Fruit fly (Drosophila melanogaster) whole organism, embryonic: Measurements from ENCODE around the gene vas.

Experiments
- Awh ChIP-seq: fragments of 200-800 bp; sonication (Bioruptor generic); IDR thresholded peaks from 2 replicates; pipeline ENCODE4, ENCODE4 v1.3.6; 2022; ENCODE audit warnings: missing biosample characterization, missing genetic modification characterization
- Bgb ChIP-seq: fragments of 200-800 bp; sonication (Bioruptor generic); IDR thresholded peaks from 2 replicates; pipeline ENCODE4 v1.3.6; 2022; ENCODE audit warnings: missing biosample characterization, missing genetic modification characterization; ENCODE audit not compliant: partially characterized antibody
- CG10209 ChIP-seq: fragments of 200-800 bp; sonication (Bioruptor generic); optimal IDR thresholded peaks from 3 replicates; lab custom pipeline; 2017; ENCODE audit warnings: missing biosample characterization, mild to moderate bottlenecking, missing genetic modification characterization, missing genetic modification reagents
- CG16813 ChIP-seq: fragments of 200-800 bp; sonication (Bioruptor generic); IDR thresholded peaks from 3 replicates; pipeline ENCODE4 v1.3.6; 2022; ENCODE audit warnings: missing biosample characterization, missing genetic modification characterization; ENCODE audit not compliant: partially characterized antibody
- CG17612 ChIP-seq: fragments of 200-800 bp; sonication (Bioruptor generic); IDR thresholded peaks from 2 replicates; pipeline ENCODE4 v1.3.6; 2022; ENCODE audit warnings: missing biosample characterization, missing genetic modification characterization
- CG18011 ChIP-seq: fragments of 200-800 bp; sonication (Bioruptor generic); optimal IDR thresholded peaks from 2 replicates; lab custom pipeline; 2017; ENCODE audit warnings: missing biosample characterization, missing genetic modification characterization, mild to moderate bottlenecking, moderate library complexity, missing genotype
- CG2712 ChIP-seq: fragments of 200-800 bp; optimal IDR thresholded peaks from 3 replicates; lab custom pipeline; 2019; ENCODE audit warnings: missing biosample characterization, mild to moderate bottlenecking, missing genetic modification characterization, moderate library complexity
- CG34376 ChIP-seq: fragments of 200-800 bp; sonication (Bioruptor generic); optimal IDR thresholded peaks from 2 replicates; lab custom pipeline; 2018; ENCODE audit warnings: missing biosample characterization, mild to moderate bottlenecking, missing genetic modification characterization
- CG4854 ChIP-seq: fragments of 200-800 bp; sonication (Bioruptor generic); optimal IDR thresholded peaks from 2 replicates; lab custom pipeline; 2016; ENCODE audit warnings: missing biosample characterization, missing genetic modification characterization, inconsistent platforms
- CG5245 ChIP-seq: fragments of 200-800 bp; sonication (Bioruptor generic); optimal IDR thresholded peaks from 3 replicates; lab custom pipeline; 2016; ENCODE audit warnings: missing biosample characterization, missing genetic modification characterization
- CG6791 ChIP-seq: fragments of 200-800 bp; sonication (Bioruptor generic); IDR thresholded peaks from 3 replicates; pipeline ENCODE4 v1.3.6; 2022; ENCODE audit warnings: missing biosample characterization, missing genetic modification characterization; ENCODE audit not compliant: partially characterized antibody
- CG7271 ChIP-seq: fragments of 200-800 bp; sonication (Bioruptor generic); optimal IDR thresholded peaks from 2 replicates; lab custom pipeline; 2018; ENCODE audit warnings: missing biosample characterization, mild to moderate bottlenecking, missing genetic modification characterization, moderate library complexity
- CG7928 ChIP-seq: fragments of 200-800 bp; sonication (Bioruptor generic); optimal IDR thresholded peaks from 2 replicates; lab custom pipeline; 2017; ENCODE audit warnings: missing biosample characterization, mild to moderate bottlenecking, missing genetic modification characterization
- CG9215 ChIP-seq: fragments of 200-800 bp; sonication (Bioruptor generic); IDR thresholded peaks from 2 replicates; pipeline ENCODE4 v1.3.6; 2022; ENCODE audit warnings: missing biosample characterization, missing genetic modification characterization
- Dek ChIP-seq: fragments of 200-800 bp; sonication (Bioruptor generic); optimal IDR thresholded peaks from 3 replicates; lab custom pipeline; 2019; ENCODE audit warnings: missing biosample characterization, mild to moderate bottlenecking, missing genetic modification characterization, moderate library complexity
- HLH4C ChIP-seq: fragments of 200-800 bp; sonication (Bioruptor generic); IDR thresholded peaks from 3 replicates; pipeline ENCODE4 v1.3.6; 2022; ENCODE audit warnings: missing biosample characterization, missing genetic modification characterization; ENCODE audit not compliant: partially characterized antibody
- Hmr ChIP-seq: fragments of 200-800 bp; sonication (Bioruptor generic); optimal IDR thresholded peaks from 3 replicates; lab custom pipeline; 2017; ENCODE audit warnings: mild to moderate bottlenecking, missing biosample characterization, missing genetic modification reagents, missing genetic modification characterization
- Lhr ChIP-seq: fragments of 200-800 bp; sonication (Bioruptor generic); optimal IDR thresholded peaks from 3 replicates; lab custom pipeline; 2017; ENCODE audit warnings: mild to moderate bottlenecking, missing biosample characterization, missing genetic modification reagents, missing genetic modification characterization
- Neu2 ChIP-seq: fragments of 200-800 bp; sonication (Bioruptor generic); optimal IDR thresholded peaks from 3 replicates; lab custom pipeline; 2016; ENCODE audit warnings: missing biosample characterization, missing genetic modification characterization, borderline replicate concordance
- Ravus ChIP-seq: fragments of 200-800 bp; sonication (Bioruptor generic); IDR thresholded peaks from 2 replicates; pipeline ENCODE4 v1.3.6; 2022; ENCODE audit warnings: missing biosample characterization, missing genetic modification characterization
- Six4 ChIP-seq: fragments of 200-800 bp; sonication (Bioruptor generic); optimal IDR thresholded peaks from 2 replicates; lab custom pipeline; 2016; ENCODE audit warnings: missing biosample characterization, missing genetic modification characterization
- Sry-δ ChIP-seq: fragments of 200-800 bp; sonication (Bioruptor generic); optimal IDR thresholded peaks from 2 replicates; lab custom pipeline; 2016; ENCODE audit warnings: missing biosample characterization, missing genetic modification characterization
- ac ChIP-seq: fragments of 200-800 bp; sonication (Bioruptor generic); optimal IDR thresholded peaks from 3 replicates; lab custom pipeline; 2017; ENCODE audit warnings: missing biosample characterization, mild to moderate bottlenecking, missing genetic modification characterization
- ato ChIP-seq: fragments of 200-800 bp; sonication (Bioruptor generic); IDR thresholded peaks from 2 replicates; pipeline ENCODE4 v1.3.6; 2022; ENCODE audit warnings: missing biosample characterization, missing genetic modification characterization; ENCODE audit not compliant: partially characterized antibody
- cad ChIP-seq: fragments of >200 bp; optimal IDR thresholded peaks from 2 replicates; lab custom pipeline; 2017; ENCODE audit warnings: missing biosample characterization, missing genetic modification characterization
- crc ChIP-seq: fragments of 200-800 bp; sonication (Bioruptor generic); optimal IDR thresholded peaks from 2 replicates; lab custom pipeline; 2016; ENCODE audit warnings: missing biosample characterization, missing genetic modification characterization
- dmrt11E ChIP-seq: fragments of 200-800 bp; sonication (Bioruptor generic); optimal IDR thresholded peaks from 3 replicates; lab custom pipeline; 2018; ENCODE audit warnings: missing biosample characterization, mild to moderate bottlenecking, missing genetic modification characterization, moderate library complexity
- en ChIP-seq: fragments of 200-800 bp; sonication (Bioruptor generic); optimal IDR thresholded peaks from 2 replicates; lab custom pipeline; 2016; ENCODE audit warnings: missing biosample characterization, missing genetic modification characterization
- eve ChIP-seq, 2 experiments: fragments of >200 bp; optimal IDR thresholded peaks; 2 replicates each; lab custom pipeline; 2017; ENCODE audit warnings: missing biosample characterization in 2 of 2, missing genetic modification characterization in 2 of 2
- fd102C ChIP-seq: fragments of 200-800 bp; sonication (Bioruptor generic); optimal IDR thresholded peaks from 2 replicates; lab custom pipeline; 2018; ENCODE audit warnings: missing biosample characterization, mild to moderate bottlenecking, missing genetic modification characterization, moderate library complexity
- fd96Cb ChIP-seq: fragments of 200-800 bp; sonication (Bioruptor generic); optimal IDR thresholded peaks from 2 replicates; lab custom pipeline; 2018; ENCODE audit warnings: missing biosample characterization, mild to moderate bottlenecking, missing genetic modification characterization, moderate library complexity
- gsb ChIP-seq: fragments of 200-800 bp; sonication (Bioruptor generic); IDR thresholded peaks from 2 replicates; pipeline ENCODE4 v1.3.6; 2022; ENCODE audit warnings: missing biosample characterization, missing genetic modification characterization
- hbn ChIP-seq: fragments of 200-800 bp; sonication (Bioruptor generic); IDR thresholded peaks from 2 replicates; pipeline ENCODE4 v1.3.6; 2022; ENCODE audit warnings: missing biosample characterization, missing genetic modification characterization; ENCODE audit not compliant: partially characterized antibody
- her ChIP-seq: fragments of 200-800 bp; sonication (Bioruptor generic); optimal IDR thresholded peaks from 2 replicates; lab custom pipeline; 2016; ENCODE audit warnings: missing biosample characterization, missing genetic modification characterization
- jing ChIP-seq: fragments of 200-800 bp; sonication (Bioruptor generic); optimal IDR thresholded peaks from 2 replicates; lab custom pipeline; 2018; ENCODE audit warnings: missing biosample characterization, mild to moderate bottlenecking, missing genetic modification characterization
- ken ChIP-seq: fragments of 200-800 bp; sonication (Bioruptor generic); IDR thresholded peaks from 3 replicates; pipeline ENCODE4 v1.3.6; 2022; ENCODE audit warnings: missing biosample characterization, missing genetic modification characterization
- row ChIP-seq: fragments of 200-800 bp; sonication (Bioruptor generic); IDR thresholded peaks from 3 replicates; pipeline ENCODE4 v1.3.6; 2022; ENCODE audit warnings: missing biosample characterization, missing genetic modification characterization
- sd ChIP-seq: fragments of 200-800 bp; sonication (Bioruptor generic); optimal IDR thresholded peaks from 3 replicates; lab custom pipeline; 2018; ENCODE audit warnings: missing biosample characterization, mild to moderate bottlenecking, missing genetic modification characterization, moderate library complexity
- tx ChIP-seq: fragments of 200-800 bp; sonication (Bioruptor generic); optimal IDR thresholded peaks from 2 replicates; lab custom pipeline; 2016; ENCODE audit warnings: missing biosample characterization, missing genetic modification characterization

vas gene

DNA sequence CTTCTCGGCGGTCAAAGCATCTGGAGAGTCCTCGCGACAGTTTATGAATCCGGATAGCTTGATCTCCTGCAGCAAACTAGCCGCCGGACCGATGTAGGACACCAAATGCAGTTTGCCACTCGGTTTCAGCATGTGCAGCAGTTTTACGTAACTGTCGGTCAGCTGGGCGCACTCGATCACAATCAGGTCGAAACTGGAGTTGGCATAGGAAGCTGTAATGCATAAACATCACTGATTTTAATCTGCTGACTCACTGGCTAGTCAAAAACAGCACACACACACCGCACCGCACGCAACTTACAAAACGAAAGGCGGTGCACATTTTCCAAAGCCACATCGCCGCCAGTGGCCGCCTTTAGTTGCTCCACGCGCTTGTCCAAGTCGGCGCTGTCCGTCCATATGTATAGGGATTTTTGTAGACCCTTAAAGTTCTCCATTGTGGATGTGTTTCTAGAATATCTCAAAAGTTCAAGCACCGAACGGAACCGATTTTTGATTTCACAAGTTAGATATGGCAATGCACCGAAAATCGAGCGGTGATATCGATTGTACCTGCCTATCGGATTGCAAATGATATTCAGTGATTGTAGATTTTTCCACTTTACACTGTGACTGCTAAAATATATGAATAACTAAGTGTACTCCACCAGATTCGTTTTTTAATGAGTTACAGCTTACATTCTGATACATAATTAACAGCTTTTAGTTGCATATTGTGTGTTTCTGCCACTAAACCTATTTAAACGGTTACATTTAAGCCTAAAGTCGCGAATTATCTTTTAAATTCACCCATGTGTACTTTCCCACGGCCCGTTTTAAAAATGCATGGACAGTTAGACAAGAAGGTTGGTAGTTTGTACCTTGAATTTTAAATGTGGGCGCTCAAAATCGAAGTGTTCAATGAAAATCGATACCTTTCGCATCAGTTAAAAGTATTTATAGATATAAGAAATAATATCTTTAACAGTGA is 22.8 kb upstream of the vas start, which contains the start of gene CIAPIN1 (continued):
- TF ChIP-seq Six4, result no peak
- no peak for TF ChIP-seq CG7928 (GFP tag; lab: Kevin White, UChicago)
- peak; percentile 5; the same call in 2 of the 3 replicates for TF ChIP-seq HLH4C (GFP tag; lab: Robert Waterston, UW)
- TF ChIP-seq ato (GFP tag; lab: Robert Waterston, UW), result peak; percentile 62; the same call in 1 of the 2 replicates
- no peak for TF ChIP-seq fd102C (GFP tag; lab: Kevin White, UChicago)
- TF ChIP-seq CG34376 (GFP tag; lab: Kevin White, UChicago), result no peak
- no peak for TF ChIP-seq CG5245
- TF ChIP-seq CG6791 (GFP tag; lab: Robert Waterston, UW), result peak; percentile 67; the same call in 2 of the 3 replicates
- TF ChIP-seq fd96Cb (tag; lab: Kevin White, UChicago), result no peak
- TF ChIP-seq row (GFP tag; lab: Robert Waterston, UW), result peak; percentile 16
- TF ChIP-seq ken (GFP tag; lab: Robert Waterston, UW), result no peak
- peak; percentile 70 for TF ChIP-seq Sry-δ (GFP tag; lab: Kevin White, UChicago)
- TF ChIP-seq jing (GFP tag; lab: Kevin White, UChicago), result no peak
- TF ChIP-seq her (GFP tag; lab: Kevin White, UChicago), result no peak
- no peak for TF ChIP-seq Dek (tag; lab: Kevin White, UChicago)
- TF ChIP-seq CG4854 (GFP tag; lab: Kevin White, UChicago), result no peak
- no peak for TF ChIP-seq dmrt11E (tag; lab: Kevin White, UChicago)
- TF ChIP-seq CG18011 (GFP tag; lab: Kevin White, UChicago), result no peak
- no peak for TF ChIP-seq CG7271
- peak; percentile 55 for TF ChIP-seq hbn (GFP tag; lab: Robert Waterston, UW)
- TF ChIP-seq CG10209, result no peak
- no peak for TF ChIP-seq CG17612 (GFP tag; lab: Robert Waterston, UW)
- no peak for TF ChIP-seq gsb (GFP tag; lab: Robert Waterston, UW)
- TF ChIP-seq tx (GFP tag; lab: Kevin White, UChicago), result no peak
- no peak for TF ChIP-seq Ravus (GFP tag; lab: Robert Waterston, UW)
- peak; percentile 52 for TF ChIP-seq Bgb (GFP tag; lab: Robert Waterston, UW)
- no peak for TF ChIP-seq en (GFP tag; lab: Kevin White, UChicago)
- TF ChIP-seq Neu2 (GFP tag; lab: Kevin White, UChicago), result no peak
- no peak for TF ChIP-seq Hmr (GFP tag; lab: Kevin White, UChicago)
- no peak for TF ChIP-seq crc (GFP tag; lab: Kevin White, UChicago)
- TF ChIP-seq cad (GFP tag; lab: Kevin White, UChicago), result no peak
- no peak for TF ChIP-seq CG2712
- no peak for TF ChIP-seq Lhr (GFP tag; lab: Kevin White, UChicago)
- peak; percentile 7; the same call in 2 of the 3 replicates for TF ChIP-seq CG16813
- no peak for TF ChIP-seq CG9215 (GFP tag; lab: Robert Waterston, UW)
- TF ChIP-seq eve (GFP tag; optimal IDR thresholded peaks at IDR 0.05; lab: Kevin White, UChicago), result no peak
- no peak for TF ChIP-seq Awh (GFP tag; lab: Robert Waterston, UW)
- TF ChIP-seq ac, result no peak
- TF ChIP-seq sd (tag; lab: Kevin White, UChicago), result no peak
- TF ChIP-seq, all 482 proteins: peak for 35
